Fruit fly (Drosophila melanogaster) whole organism, embryonic: ENCODE data around the gene Acf.
A peak's percentile ranks its signal among the peaks of the same experiment; 100 is the strongest.

Source experiments
- ATbp ChIP-seq: fragments of 200-800 bp; sonication (Bioruptor generic); optimal IDR thresholded peaks from 2 replicates; lab custom pipeline; 2017; ENCODE audit warnings: missing biosample characterization, mild to moderate bottlenecking, missing genetic modification characterization, missing genetic modification reagents
- Abd-B ChIP-seq: fragments of 200-800 bp; sonication (Bioruptor generic); optimal IDR thresholded peaks from 2 replicates; lab custom pipeline; 2018; ENCODE audit warnings: missing biosample characterization, mild to moderate bottlenecking, missing genetic modification characterization, moderate library complexity
- CG10654 ChIP-seq: fragments of 200-800 bp; sonication (Bioruptor generic); optimal IDR thresholded peaks from 2 replicates; lab custom pipeline; 2016; ENCODE audit warnings: missing biosample characterization, missing genetic modification characterization
- CG10979 ChIP-seq: fragments of 200-800 bp; sonication (Bioruptor generic); optimal IDR thresholded peaks from 2 replicates; lab custom pipeline; 2018; ENCODE audit warnings: missing biosample characterization, mild to moderate bottlenecking, missing genetic modification characterization, moderate library complexity
- CG1233 ChIP-seq: fragments of 200-800 bp; sonication (Bioruptor generic); optimal IDR thresholded peaks from 4 replicates; lab custom pipeline; 2018; ENCODE audit warnings: missing biosample characterization, mild to moderate bottlenecking, missing genetic modification characterization
- CG12391 ChIP-seq: fragments of 200-800 bp; sonication (Bioruptor generic); optimal IDR thresholded peaks from 3 replicates; lab custom pipeline; 2018; ENCODE audit warnings: missing biosample characterization, mild to moderate bottlenecking, missing genetic modification characterization, moderate library complexity
- CG12769 ChIP-seq: fragments of 200-800 bp; sonication (Bioruptor generic); optimal IDR thresholded peaks from 2 replicates; lab custom pipeline; 2019; ENCODE audit warnings: missing biosample characterization, mild to moderate bottlenecking, missing genetic modification characterization, moderate library complexity
- CG14050 ChIP-seq: fragments of 200-800 bp; sonication (Bioruptor generic); IDR thresholded peaks from 3 replicates; pipeline ENCODE4 v1.3.6; 2022; ENCODE audit warnings: missing biosample characterization, missing genetic modification characterization
- CG14441 ChIP-seq: fragments of 200-800 bp; sonication (Bioruptor generic); IDR thresholded peaks from 2 replicates; pipeline ENCODE4 v1.3.6; 2022; ENCODE audit warnings: missing biosample characterization, missing genetic modification characterization
- CG15073 ChIP-seq: fragments of 200-800 bp; sonication (Bioruptor generic); optimal IDR thresholded peaks from 2 replicates; lab custom pipeline; 2016; ENCODE audit warnings: missing biosample characterization, missing genetic modification characterization
- CG15601 ChIP-seq: fragments of 200-800 bp; sonication (Bioruptor generic); optimal IDR thresholded peaks from 3 replicates; lab custom pipeline; 2019; ENCODE audit warnings: missing biosample characterization, mild to moderate bottlenecking, missing genetic modification characterization, moderate library complexity
- CG1602 ChIP-seq: fragments of 200-800 bp; sonication (Bioruptor generic); optimal IDR thresholded peaks from 3 replicates; lab custom pipeline; 2016; ENCODE audit warnings: missing biosample characterization, missing genetic modification characterization
- CG17328 ChIP-seq: fragments of 200-800 bp; sonication (Bioruptor generic); IDR thresholded peaks from 2 replicates; pipeline ENCODE4 v1.3.6; 2022; ENCODE audit warnings: missing biosample characterization, missing genetic modification characterization
- CG17802 ChIP-seq: fragments of 200-800 bp; sonication (Bioruptor generic); optimal IDR thresholded peaks from 2 replicates; lab custom pipeline; 2018; ENCODE audit warnings: missing biosample characterization, mild to moderate bottlenecking, missing genetic modification characterization, moderate library complexity
- CG1832 ChIP-seq: fragments of 200-800 bp; sonication (Bioruptor generic); optimal IDR thresholded peaks from 2 replicates; lab custom pipeline; 2017; ENCODE audit warnings: missing biosample characterization, mild to moderate bottlenecking, missing genetic modification characterization, inconsistent platforms
- CG18476 ChIP-seq: fragments of 200-800 bp; sonication (Bioruptor generic); optimal IDR thresholded peaks from 2 replicates; lab custom pipeline; 2016; ENCODE audit warnings: missing biosample characterization, mild to moderate bottlenecking, missing genetic modification characterization
- CG18599 ChIP-seq: fragments of 200-800 bp; sonication (Bioruptor generic); optimal IDR thresholded peaks from 3 replicates; lab custom pipeline; 2017; ENCODE audit warnings: missing biosample characterization, missing genetic modification characterization, mild to moderate bottlenecking, moderate library complexity, missing genetic modification reagents
- CG33557 ChIP-seq: fragments of 200-800 bp; sonication (Bioruptor generic); optimal IDR thresholded peaks from 2 replicates; lab custom pipeline; 2019; ENCODE audit warnings: missing biosample characterization, mild to moderate bottlenecking, missing genetic modification characterization, moderate library complexity
- CG3726 ChIP-seq: fragments of 200-800 bp; sonication (Bioruptor generic); IDR thresholded peaks from 3 replicates; pipeline ENCODE4, ENCODE4 v1.3.6; 2022; ENCODE audit warnings: missing biosample characterization, missing genetic modification characterization
- CG4424 ChIP-seq: fragments of 200-800 bp; sonication (Bioruptor generic); optimal IDR thresholded peaks from 3 replicates; lab custom pipeline; 2016; ENCODE audit warnings: missing biosample characterization, missing genetic modification characterization
- CG4854 ChIP-seq: fragments of 200-800 bp; sonication (Bioruptor generic); optimal IDR thresholded peaks from 2 replicates; lab custom pipeline; 2016; ENCODE audit warnings: missing biosample characterization, missing genetic modification characterization, inconsistent platforms
- CG6689 ChIP-seq: fragments of 200-800 bp; sonication (Bioruptor generic); IDR thresholded peaks from 2 replicates; pipeline ENCODE4 v1.3.6; 2022; ENCODE audit warnings: missing biosample characterization, missing genetic modification characterization
- CG6791 ChIP-seq: fragments of 200-800 bp; sonication (Bioruptor generic); IDR thresholded peaks from 3 replicates; pipeline ENCODE4 v1.3.6; 2022; ENCODE audit warnings: missing biosample characterization, missing genetic modification characterization; ENCODE audit not compliant: partially characterized antibody
- CG7556 ChIP-seq: fragments of 200-800 bp; sonication (Bioruptor generic); optimal IDR thresholded peaks from 2 replicates; lab custom pipeline; 2017; ENCODE audit warnings: missing biosample characterization, mild to moderate bottlenecking, missing genetic modification characterization
- CG8944 ChIP-seq: fragments of 200-800 bp; sonication (Bioruptor generic); optimal IDR thresholded peaks from 3 replicates; lab custom pipeline; 2016; ENCODE audit warnings: missing biosample characterization, missing genetic modification characterization
- Chrac-16 ChIP-seq: fragments of 200-800 bp; sonication (Bioruptor generic); optimal IDR thresholded peaks from 3 replicates; lab custom pipeline; 2016; ENCODE audit warnings: missing biosample characterization, missing genetic modification characterization
- Dad ChIP-seq: fragments of 200-800 bp; sonication (Bioruptor generic); optimal IDR thresholded peaks from 3 replicates; lab custom pipeline; 2016; ENCODE audit warnings: missing biosample characterization, missing genetic modification characterization
- Drgx ChIP-seq: fragments of 200-800 bp; sonication (Bioruptor generic); IDR thresholded peaks from 2 replicates; pipeline ENCODE4 v1.3.6; 2022; ENCODE audit warnings: missing biosample characterization, missing genetic modification characterization
- Elba2 ChIP-seq: fragments of 200-800 bp; sonication (Bioruptor generic); optimal IDR thresholded peaks from 3 replicates; lab custom pipeline; 2016; ENCODE audit warnings: missing biosample characterization, missing genetic modification characterization
- Ets65A ChIP-seq: fragments of 200-800 bp; sonication (Bioruptor generic); peaks from one replicate; lab custom pipeline; 2016; ENCODE audit warnings: missing biosample characterization, missing genetic modification characterization
- GATAe ChIP-seq: fragments of 200-800 bp; sonication (Bioruptor generic); conservative IDR thresholded peaks from 2 replicates; pipeline ENCODE4 v1.3.6; 2022; ENCODE audit warnings: missing biosample characterization, missing genetic modification characterization
- HLH3B ChIP-seq: fragments of 200-800 bp; sonication (Bioruptor generic); IDR thresholded peaks from 2 replicates; pipeline ENCODE4 v1.3.6; 2022; ENCODE audit warnings: missing biosample characterization, missing genetic modification characterization
- Hand ChIP-seq: fragments of 200-800 bp; sonication (Bioruptor generic); optimal IDR thresholded peaks from 2 replicates; lab custom pipeline; 2017; ENCODE audit warnings: mild to moderate bottlenecking, missing biosample characterization, missing genetic modification reagents, missing genetic modification characterization
- Hmr ChIP-seq: fragments of 200-800 bp; sonication (Bioruptor generic); optimal IDR thresholded peaks from 3 replicates; lab custom pipeline; 2017; ENCODE audit warnings: mild to moderate bottlenecking, missing biosample characterization, missing genetic modification reagents, missing genetic modification characterization
- Oli ChIP-seq: fragments of 200-800 bp; sonication (Bioruptor generic); optimal IDR thresholded peaks from 2 replicates; lab custom pipeline; 2018; ENCODE audit warnings: missing biosample characterization, mild to moderate bottlenecking, missing genetic modification characterization, moderate library complexity
- Sry-β ChIP-seq: fragments of 200-800 bp; sonication (Bioruptor generic); optimal IDR thresholded peaks from 2 replicates; lab custom pipeline; 2018; ENCODE audit warnings: missing biosample characterization, mild to moderate bottlenecking, missing genetic modification characterization, moderate library complexity
- amos ChIP-seq: fragments of 200-800 bp; sonication (Bioruptor generic); IDR thresholded peaks from 2 replicates; pipeline ENCODE4 v1.3.6; 2022; ENCODE audit warnings: missing biosample characterization, missing genetic modification characterization; ENCODE audit not compliant: partially characterized antibody
- br ChIP-seq: fragments of >200 bp; optimal IDR thresholded peaks from 2 replicates; lab custom pipeline; 2017
- emc ChIP-seq: fragments of 200-800 bp; sonication (Bioruptor generic); optimal IDR thresholded peaks from 2 replicates; lab custom pipeline; 2016; ENCODE audit warnings: missing biosample characterization, missing genetic modification characterization
- lilli ChIP-seq: fragments of 200-800 bp; sonication (Bioruptor generic); optimal IDR thresholded peaks from 3 replicates; lab custom pipeline; 2016; ENCODE audit warnings: missing biosample characterization, missing genetic modification characterization
- odd ChIP-seq: fragments of 200-800 bp; sonication (Bioruptor generic); optimal IDR thresholded peaks from 2 replicates; lab custom pipeline; 2017; ENCODE audit warnings: missing biosample characterization, mild to moderate bottlenecking, missing genetic modification characterization
- otp ChIP-seq: fragments of 200-800 bp; sonication (Bioruptor generic); IDR thresholded peaks from 3 replicates; pipeline ENCODE4, ENCODE4 v1.3.6; 2022; ENCODE audit warnings: missing biosample characterization, missing genetic modification characterization
- peb ChIP-seq: fragments of 200-800 bp; sonication (Bioruptor generic); IDR thresholded peaks from 2 replicates; pipeline ENCODE4 v1.3.6; 2022; ENCODE audit warnings: missing biosample characterization, missing genetic modification characterization
- pfk ChIP-seq: fragments of 200-800 bp; sonication (Bioruptor generic); optimal IDR thresholded peaks from 2 replicates; lab custom pipeline; 2018; ENCODE audit warnings: missing biosample characterization, mild to moderate bottlenecking, missing genetic modification characterization, moderate library complexity
- pho ChIP-seq: fragments of 200-800 bp; sonication (Bioruptor generic); optimal IDR thresholded peaks from 2 replicates; lab custom pipeline; 2016; ENCODE audit warnings: missing biosample characterization, missing genetic modification characterization
- pzg ChIP-seq: fragments of 200-800 bp; sonication (Bioruptor generic); optimal IDR thresholded peaks from 3 replicates; lab custom pipeline; 2018; ENCODE audit warnings: missing biosample characterization, mild to moderate bottlenecking, missing genetic modification characterization, moderate library complexity
- sens ChIP-seq: fragments of 200-800 bp; sonication (Bioruptor generic); peaks from one replicate; lab custom pipeline; 2016; ENCODE audit warnings: missing biosample characterization, missing genetic modification characterization
- sr ChIP-seq: fragments of 200-800 bp; sonication (Bioruptor generic); IDR thresholded peaks from 3 replicates; pipeline ENCODE4 v1.3.6; 2022; ENCODE audit warnings: missing biosample characterization, missing genetic modification characterization
- toy ChIP-seq: fragments of 200-800 bp; sonication (Bioruptor generic); IDR thresholded peaks from 2 replicates; pipeline ENCODE4 v1.3.6; 2022; ENCODE audit warnings: missing biosample characterization, missing genetic modification characterization
- tup ChIP-seq: fragments of 200-800 bp; sonication (Bioruptor generic); optimal IDR thresholded peaks from 2 replicates; lab custom pipeline; 2016; ENCODE audit warnings: missing biosample characterization, mild to moderate bottlenecking, missing genetic modification characterization, moderate library complexity
- wor ChIP-seq: fragments of 200-800 bp; sonication (Bioruptor generic); IDR thresholded peaks from 2 replicates; pipeline ENCODE4 v1.3.6; 2022; ENCODE audit warnings: missing biosample characterization, missing genetic modification characterization

Gene Acf

DNA sequence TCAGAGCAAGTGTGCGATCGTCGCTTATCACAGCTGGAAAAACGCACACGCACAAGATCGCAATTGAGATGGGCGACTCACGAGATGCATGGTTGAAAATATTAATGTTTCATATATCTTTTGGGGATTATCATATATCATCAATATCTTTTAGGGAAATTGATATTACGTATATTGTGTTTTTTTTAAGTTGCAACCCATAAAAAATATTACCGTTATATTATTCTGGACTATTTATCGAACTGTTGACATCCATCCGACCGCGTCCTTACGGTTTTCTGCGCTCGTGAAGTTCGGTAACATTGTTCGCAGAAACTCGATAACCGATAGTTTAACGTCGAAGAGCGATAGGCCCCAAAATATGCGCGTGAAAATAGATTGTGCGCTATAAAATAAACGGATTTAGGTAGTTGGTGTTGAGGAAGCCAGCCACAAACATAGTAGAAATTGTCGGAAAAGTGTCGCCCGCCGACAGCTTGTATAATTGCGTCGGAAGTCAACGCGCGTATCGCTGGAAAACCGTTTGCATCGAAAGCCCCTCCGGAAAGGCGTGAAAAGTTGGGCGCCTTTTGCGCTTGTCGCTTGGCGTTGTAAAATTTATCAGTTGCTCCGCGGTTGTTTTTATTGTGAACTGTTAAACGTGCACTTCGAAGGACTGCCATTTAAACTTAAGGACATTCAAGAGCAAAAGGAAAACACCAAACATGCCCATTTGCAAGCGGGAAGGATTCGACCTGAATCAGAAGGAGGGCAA is at the start of gene Acf, which contains the start of gene Mccc1 (continued):
- TF ChIP-seq Abd-B (GFP tag; lab: Kevin White, UChicago): no peak
- TF ChIP-seq CG18476 (GFP tag; lab: Kevin White, UChicago): peak; percentile 59
- TF ChIP-seq CG7556: no peak
- no peak for TF ChIP-seq toy (GFP tag; lab: Robert Waterston, UW)
- no peak for TF ChIP-seq HLH3B
- no peak for TF ChIP-seq ATbp (GFP tag; lab: Kevin White, UChicago)
- TF ChIP-seq CG33557 (GFP tag; lab: Kevin White, UChicago): no peak
- no peak for TF ChIP-seq CG14050
- no peak for TF ChIP-seq CG12769
- peak; percentile 19 for TF ChIP-seq Sry-β (GFP tag; lab: Kevin White, UChicago)
- no peak for TF ChIP-seq otp (GFP tag; lab: Robert Waterston, UW)
- no peak for TF ChIP-seq CG8944 (GFP tag; lab: Kevin White, UChicago)
- no peak for TF ChIP-seq pfk (GFP tag; lab: Kevin White, UChicago)
- TF ChIP-seq CG1832: no peak
- no peak for TF ChIP-seq tup (GFP tag; lab: Kevin White, UChicago)
- peak; percentile 24 for TF ChIP-seq CG4424
- TF ChIP-seq CG18599 (GFP tag; lab: Kevin White, UChicago): no peak
- no peak for TF ChIP-seq Hmr (GFP tag; lab: Kevin White, UChicago)
- TF ChIP-seq pzg (GFP tag; lab: Kevin White, UChicago): peak; percentile 79
- TF ChIP-seq sens: peak; percentile 93
- TF ChIP-seq CG6791 (GFP tag; lab: Robert Waterston, UW): peak; percentile 68; the same call in 2 of the 3 replicates
- TF ChIP-seq CG12391 (tag; lab: Kevin White, UChicago): no peak
- TF ChIP-seq CG14441 (GFP tag; lab: Robert Waterston, UW): peak; percentile 33; the same call in 1 of the 2 replicates
- TF ChIP-seq CG10654 (GFP tag; lab: Kevin White, UChicago): no peak
- TF ChIP-seq pho (GFP tag; lab: Kevin White, UChicago): no peak
- TF ChIP-seq CG1233: no peak
- TF ChIP-seq emc (GFP tag; lab: Kevin White, UChicago): no peak
- TF ChIP-seq br: no peak
- TF ChIP-seq CG3726 (GFP tag; lab: Robert Waterston, UW): no peak
- TF ChIP-seq CG4854: no peak
- TF ChIP-seq amos (GFP tag; lab: Robert Waterston, UW): peak; percentile 65
- peak; percentile 7 for TF ChIP-seq CG10979 (tag; lab: Kevin White, UChicago)
- TF ChIP-seq Chrac-16 (GFP tag; lab: Kevin White, UChicago): peak; percentile 42
- no peak for TF ChIP-seq sr
- no peak for TF ChIP-seq CG15073 (GFP tag; lab: Kevin White, UChicago)
- no peak for TF ChIP-seq peb (GFP tag; lab: Robert Waterston, UW)

DNA sequence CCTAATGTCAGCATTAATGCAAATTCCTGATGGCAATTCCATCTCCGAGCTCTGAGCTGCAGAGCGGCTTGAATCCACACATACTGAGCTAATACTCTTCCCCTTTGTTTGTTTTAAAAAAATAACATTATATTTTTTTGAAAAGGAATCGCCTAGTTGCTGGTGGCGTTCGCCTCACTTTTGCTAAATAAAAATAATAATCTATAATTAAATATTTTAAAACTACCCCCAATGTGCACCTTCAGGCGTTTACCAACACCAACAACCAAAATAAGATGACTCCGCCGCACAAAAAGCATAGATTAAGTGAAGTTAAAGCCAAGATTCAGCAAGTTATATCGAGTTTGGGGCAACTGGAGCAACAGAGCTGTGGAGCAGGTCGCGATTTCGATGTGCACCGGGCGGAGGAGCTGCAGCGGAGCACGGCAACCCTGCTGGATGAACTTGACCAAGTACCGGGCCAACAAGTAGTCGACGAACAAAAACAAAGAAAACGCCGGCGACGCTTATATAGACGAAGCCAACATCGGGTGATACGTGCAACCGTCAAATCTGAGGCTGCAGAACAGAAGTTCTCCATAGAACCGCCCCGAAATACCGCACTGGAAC is 49.6 kb upstream of the Acf start, which contains the start of gene CG1896:
TSS of gene CG1896 (plus strand) at position 239 of the 609 bp plus-strand sequence.
- TF ChIP-seq Dad (GFP tag; lab: Kevin White, UChicago) (no peak), GATAe (no peak), Drgx (GFP tag; lab: Robert Waterston, UW) (peak; percentile 63), lilli (GFP tag; lab: Kevin White, UChicago) (peak; percentile 40), CG17328 (GFP tag; lab: Robert Waterston, UW) (peak; percentile 63), wor (GFP tag; lab: Robert Waterston, UW) (no peak), CG6689 (GFP tag; lab: Robert Waterston, UW) (peak; percentile 59; the same call in 1 of the 2 replicates), Elba2 (no peak), CG15601 (peak; percentile 32), odd (GFP tag; lab: Kevin White, UChicago) (no peak), CG1602 (GFP tag; lab: Kevin White, UChicago) (peak; percentile 41), Ets65A (GFP tag; lab: Kevin White, UChicago) (no peak), CG17802 (tag; lab: Kevin White, UChicago) (peak; percentile 12), Oli (tag; lab: Kevin White, UChicago) (peak; percentile 25), CG8944 (GFP tag; lab: Kevin White, UChicago) (no peak), Hand (GFP tag; lab: Kevin White, UChicago) (no peak)
